Worm (Caenorhabditis elegans) whole organism, early embryonic: Measurements from ENCODE around the gene B0513.90.

Experiments
- B0310.2 ChIP-seq: sonication (generic microtip); optimal IDR thresholded peaks from 2 replicates; lab custom pipeline; 2016; ENCODE audit warnings: mild to moderate bottlenecking, missing genetic modification characterization, missing compliant biosample characterization
- ama-1 ChIP-seq: fragments of 150-350 bp; optimal IDR thresholded peaks from 2 replicates; lab custom pipeline; 2014
- ceh-36 ChIP-seq: sonication (generic microtip); optimal IDR thresholded peaks from 2 replicates; lab custom pipeline; 2016; ENCODE audit warnings: missing genetic modification characterization, inconsistent platforms, missing compliant biosample characterization
- hmg-4 ChIP-seq: fragments of 200-800 bp; sonication (Bioruptor generic); optimal IDR thresholded peaks from 2 replicates; lab custom pipeline; 2018; ENCODE audit warnings: mild to moderate bottlenecking, missing genetic modification characterization, missing compliant biosample characterization
- pes-1 ChIP-seq: fragments of 200-800 bp; sonication (Bioruptor generic); IDR thresholded peaks from 2 replicates; pipeline ENCODE4 v1.3.6; 2022; ENCODE audit warnings: missing genetic modification reagents, missing genetic modification characterization, missing compliant biosample characterization
- scrt-1 ChIP-seq: fragments of 200-800 bp; sonication (Bioruptor generic); IDR thresholded peaks from 2 replicates; pipeline ENCODE4 v1.3.6; 2022; ENCODE audit warnings: missing genetic modification characterization, missing compliant biosample characterization
- tbx-11 ChIP-seq: fragments of 200-800 bp; sonication (Bioruptor generic); IDR thresholded peaks from 2 replicates; pipeline ENCODE4 v1.3.6; 2022; ENCODE audit warnings: missing genetic modification characterization, missing compliant biosample characterization
- tbx-37 ChIP-seq: fragments of 200-800 bp; sonication (Bioruptor generic); conservative IDR thresholded peaks from 2 replicates; pipeline ENCODE4 v1.3.6; 2022; ENCODE audit warnings: missing genetic modification reagents, missing genetic modification characterization, missing compliant biosample characterization
- tra-4 ChIP-seq: sonication (generic microtip); optimal IDR thresholded peaks from 2 replicates; lab custom pipeline; 2017; ENCODE audit warnings: missing genetic modification characterization, missing compliant biosample characterization

DNA sequence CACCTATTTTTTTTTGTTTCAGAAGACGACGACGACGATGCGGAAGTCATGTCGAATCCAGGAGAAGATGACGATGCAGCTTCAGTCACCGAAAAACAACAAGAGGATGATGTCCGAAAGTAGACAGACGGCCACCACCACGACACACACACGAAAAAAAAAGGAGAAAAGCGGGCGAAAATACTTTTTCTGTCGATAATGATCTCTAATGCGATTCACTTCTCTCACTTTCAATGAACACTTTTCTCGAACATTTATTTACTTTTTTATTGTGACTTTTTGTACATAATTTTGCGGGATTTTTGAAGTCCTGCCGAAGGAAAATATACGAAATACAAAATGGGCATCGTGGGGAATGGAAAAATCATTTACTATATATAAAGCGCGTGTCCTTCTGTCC lies 17.1 kb downstream of the B0513.90 start:
- TF ChIP-seq ama-1 (lab: Kevin White, UChicago) (no peak), B0310.2 (tag; lab: Kevin White, UChicago) (no peak), tbx-11 (GFP tag; lab: Robert Waterston, UW) (no peak), tbx-37 (GFP tag; lab: Robert Waterston, UW) (no peak), pes-1 (GFP tag; lab: Robert Waterston, UW) (no peak), tra-4 (no peak), ceh-36 (tag; lab: Kevin White, UChicago) (no peak), scrt-1 (no peak), hmg-4 (no peak)
